Worm (Caenorhabditis elegans) whole organism, L1 larva: ENCODE measurements around the gene nhr-21.

Experiments used
- ceh-88 ChIP-seq: fragments of 200-800 bp; sonication (Bioruptor generic); IDR thresholded peaks from 2 replicates; pipeline ENCODE4 v1.3.6; 2022; ENCODE audit warnings: missing genetic modification characterization, missing compliant biosample characterization
- hlh-4 ChIP-seq: sonication (generic microtip); optimal IDR thresholded peaks from 2 replicates; lab custom pipeline; 2016; ENCODE audit warnings: mild to moderate bottlenecking, missing genetic modification characterization, missing compliant biosample characterization
- jun-1 ChIP-seq: fragments of 150-350 bp; optimal IDR thresholded peaks from 2 replicates; lab custom pipeline; 2014; ENCODE audit warnings: missing biosample characterization, missing genetic modification reagents, missing genetic modification characterization
- unc-30 ChIP-seq: sonication (generic microtip); optimal IDR thresholded peaks from 2 replicates; lab custom pipeline; 2017; ENCODE audit warnings: missing biosample characterization, missing genetic modification characterization
- unc-62 ChIP-seq: fragments of 150-350 bp; optimal IDR thresholded peaks from 2 replicates; lab custom pipeline; 2014; ENCODE audit warnings: missing biosample characterization, missing genetic modification reagents, missing genetic modification characterization
- xbp-1 ChIP-seq: sonication (generic microtip); optimal IDR thresholded peaks from 2 replicates; lab custom pipeline; 2016; ENCODE audit warnings: missing genetic modification characterization, missing compliant biosample characterization

- TF ChIP-seq hlh-4 (tag; lab: Kevin White, UChicago) (no peak), ceh-88 (GFP tag; lab: Robert Waterston, UW) (no peak), unc-30 (tag; lab: Kevin White, UChicago) (no peak), jun-1 (tag; lab: Kevin White, UChicago) (no peak), unc-62 (GFP tag; lab: Kevin White, UChicago) (no peak), xbp-1 (tag; lab: Kevin White, UChicago) (peak; percentile 21)
Measured at ce11 chrII:7363990-7364455, 25.0 kb downstream of the nhr-21 start, which contains the start of gene msra-1.
